Fruit fly (Drosophila melanogaster) whole organism: ENCODE results near the gene CG33689.

ENCODE experiments used
- CG8478 ChIP-seq: fragments of >200 bp; optimal IDR thresholded peaks from 2 replicates; lab custom pipeline; 2018; ENCODE audit warnings: inconsistent platforms
- Dll ChIP-seq: fragments of >200 bp; optimal IDR thresholded peaks from 2 replicates; lab custom pipeline; 2017
- usp ChIP-seq: fragments of >200 bp; optimal IDR thresholded peaks from 2 replicates; lab custom pipeline; 2017; ENCODE audit warnings: missing biosample characterization, missing genetic modification characterization, mixed read lengths

DNA sequence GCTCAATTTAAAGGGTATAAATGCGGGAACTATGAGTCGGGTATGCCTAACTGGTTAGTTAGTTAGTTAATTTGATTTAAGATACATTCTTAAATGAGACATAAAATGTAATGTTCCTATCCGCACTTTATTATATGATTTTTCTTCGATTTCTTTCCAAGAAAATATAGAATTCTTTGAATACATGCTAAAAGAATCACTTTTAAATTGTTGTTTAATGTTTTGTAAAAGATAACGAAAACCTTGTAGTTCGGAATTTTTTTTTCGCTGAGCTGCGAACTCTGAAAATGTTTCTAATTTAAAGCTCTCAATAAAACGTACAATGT lies 40.0 kb upstream of the CG33689 start:
- TF ChIP-seq Dll (no peak), usp (GFP tag; lab: Kevin White, UChicago) (no peak), CG8478 (lab: Kevin White, UChicago) (no peak)
